Worm (Caenorhabditis elegans) whole organism, mixed stage, embryonic: Measurements from ENCODE around the gene F38G1.3.

Source experiments
- M03D4.4 ChIP-seq: sonication (generic microtip); optimal IDR thresholded peaks from 2 replicates; lab custom pipeline; 2017; ENCODE audit warnings: mild to moderate bottlenecking, missing genetic modification characterization, missing compliant biosample characterization
- drap-1 ChIP-seq: fragments of 200-800 bp; sonication (Bioruptor generic); optimal IDR thresholded peaks from 3 replicates; lab custom pipeline; 2018; ENCODE audit warnings: mild to moderate bottlenecking, missing genetic modification characterization, missing compliant biosample characterization
- elt-3 ChIP-seq: fragments of 150-350 bp; optimal IDR thresholded peaks from 2 replicates; lab custom pipeline; 2014; ENCODE audit warnings: missing biosample characterization, missing genetic modification characterization
- flh-1 ChIP-seq: fragments of 200-800 bp; sonication (Bioruptor generic); optimal IDR thresholded peaks from 2 replicates; lab custom pipeline; 2018; ENCODE audit warnings: mild to moderate bottlenecking, missing genetic modification characterization, moderate library complexity, missing compliant biosample characterization
- lin-13 ChIP-seq: fragments of 150-350 bp; optimal IDR thresholded peaks from 2 replicates; lab custom pipeline; 2014; ENCODE audit warnings: missing biosample characterization, missing genetic modification characterization
- snpc-4 ChIP-seq: fragments of 150-350 bp; optimal IDR thresholded peaks from 2 replicates; lab custom pipeline; 2014; ENCODE audit warnings: missing biosample characterization, missing genetic modification characterization
- unc-120 ChIP-seq: sonication (generic microtip); optimal IDR thresholded peaks from 2 replicates; lab custom pipeline; 2017; ENCODE audit warnings: missing genetic modification characterization, missing compliant biosample characterization; ENCODE audit not compliant: poor library complexity, severe bottlenecking
- unc-62 ChIP-seq: fragments of 150-350 bp; optimal IDR thresholded peaks from 2 replicates; lab custom pipeline; 2014; ENCODE audit warnings: missing biosample characterization, missing genetic modification reagents, missing genetic modification characterization
- ztf-11 ChIP-seq: fragments of 150-350 bp; optimal IDR thresholded peaks from 2 replicates; lab custom pipeline; 2014; ENCODE audit warnings: missing biosample characterization, missing genetic modification characterization

DNA sequence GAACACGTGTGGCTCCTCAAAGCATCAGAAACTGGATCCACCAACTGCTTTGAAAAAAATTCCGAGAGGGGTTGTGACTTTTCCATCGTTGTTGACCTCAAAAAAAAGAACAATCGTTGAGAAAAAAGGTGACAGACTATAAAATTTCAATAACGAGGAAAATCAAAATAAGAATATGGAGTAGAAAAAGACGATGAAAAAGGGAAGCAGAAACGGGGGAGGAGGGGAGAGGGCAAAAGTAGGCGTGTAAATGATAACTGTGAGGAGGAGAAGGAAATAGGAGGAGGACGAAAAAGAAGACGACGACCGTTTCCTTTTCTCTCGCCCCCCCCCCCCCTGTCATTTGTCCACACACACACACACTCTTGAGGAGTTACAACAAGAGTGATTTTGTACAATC lies 30.5 kb downstream of the F38G1.3 start, which contains the start of gene B0310.2:
- no peak for TF ChIP-seq ztf-11 (tag; lab: Kevin White, UChicago)
- TF ChIP-seq snpc-4 (tag; lab: Kevin White, UChicago) = no peak
- no peak for TF ChIP-seq unc-120 (tag; lab: Kevin White, UChicago)
- no peak for TF ChIP-seq lin-13 (tag; lab: Kevin White, UChicago)
- no peak for TF ChIP-seq M03D4.4 (tag; lab: Kevin White, UChicago)
- no peak for TF ChIP-seq elt-3 (tag; lab: Kevin White, UChicago)
- no peak for TF ChIP-seq unc-62 (GFP tag; lab: Kevin White, UChicago)
- TF ChIP-seq drap-1 (GFP tag; lab: Kevin White, UChicago) = no peak
- TF ChIP-seq flh-1 (GFP tag; lab: Kevin White, UChicago) = no peak
